Fruit fly (Drosophila melanogaster) Kc167 (cell line): ENCODE results near the gene CG32808.

Source experiments
- Myc ChIP-seq: fragments of >200 bp; optimal IDR thresholded peaks from 2 replicates; lab custom pipeline; 2017; ENCODE audit warnings: missing external identifiers
- Sin3A ChIP-seq: fragments of >200 bp; optimal IDR thresholded peaks from 2 replicates; lab custom pipeline; 2018; ENCODE audit warnings: missing external identifiers
- h ChIP-seq: fragments of >200 bp; optimal IDR thresholded peaks from 3 replicates; lab custom pipeline; 2018; ENCODE audit warnings: missing external identifiers
- insv ChIP-seq: fragments of >200 bp; optimal IDR thresholded peaks from 3 replicates; lab custom pipeline; 2018; ENCODE audit warnings: missing external identifiers
- psq ChIP-seq: fragments of >200 bp; optimal IDR thresholded peaks from 2 replicates; lab custom pipeline; 2017; ENCODE audit warnings: missing external identifiers
- ttk ChIP-seq: sonication (Bioruptor generic); optimal IDR thresholded peaks from 2 replicates; lab custom pipeline; 2017; ENCODE audit warnings: missing external identifiers

Gene CG32808

DNA sequence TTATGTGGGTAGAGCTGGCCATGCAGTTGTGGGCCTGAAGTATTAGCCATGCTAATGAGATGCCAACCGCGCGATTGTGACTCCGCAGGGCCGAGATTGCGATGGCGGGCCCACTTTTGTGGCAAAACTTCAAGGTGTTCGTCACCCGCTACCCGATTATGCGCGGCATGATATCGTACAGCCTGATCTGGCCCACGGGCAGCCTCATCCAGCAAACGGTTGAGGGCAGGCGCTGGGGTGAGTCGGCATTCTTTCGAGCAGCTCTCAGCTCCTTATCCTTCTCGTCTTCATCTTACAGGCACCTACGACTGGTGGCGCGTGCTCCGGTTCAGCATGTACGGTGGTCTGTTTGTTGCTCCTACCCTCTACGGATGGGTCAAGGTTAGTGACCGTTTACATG lies at the start of gene CG32808:
Gene CG32808 (minus strand): TSS at position 101 of the 400 bp plus-strand sequence.
- TF ChIP-seq ttk (lab: Kevin White, UChicago) (no peak), Myc (lab: Kevin White, UChicago) (no peak), Sin3A (lab: Kevin White, UChicago) (no peak)

DNA sequence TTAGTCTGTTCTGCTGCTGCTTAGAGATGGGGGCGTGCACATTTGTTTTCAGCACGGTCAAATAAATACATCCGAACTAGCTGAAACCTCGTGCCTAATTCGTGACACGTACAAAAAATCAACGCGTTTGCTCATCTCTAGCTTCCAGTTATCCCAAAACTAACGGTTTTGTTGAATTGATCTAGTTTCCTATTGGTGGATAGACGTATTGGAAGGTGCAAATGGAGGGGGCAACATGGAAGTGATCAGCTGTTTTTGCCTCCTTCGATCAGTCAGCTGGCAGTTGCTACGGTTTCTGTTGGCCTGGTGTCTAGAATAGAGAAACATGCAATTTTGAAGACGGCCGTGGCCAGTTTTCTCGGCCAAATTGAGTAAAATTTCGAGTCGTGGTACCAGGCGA lies 48.0 kb upstream of the CG32808 start:
- TF ChIP-seq psq (lab: Kevin White, UChicago) (no peak), ttk (lab: Kevin White, UChicago) (no peak), h (lab: Kevin White, UChicago) (no peak), Myc (lab: Kevin White, UChicago) (no peak)

- TF ChIP-seq Myc (lab: Kevin White, UChicago), result no peak
- no peak for TF ChIP-seq insv (lab: Kevin White, UChicago)
- TF ChIP-seq Sin3A (lab: Kevin White, UChicago), result no peak
- no peak for TF ChIP-seq ttk (lab: Kevin White, UChicago)
- no peak for TF ChIP-seq psq (lab: Kevin White, UChicago)
- no peak for TF ChIP-seq h (lab: Kevin White, UChicago)
These were observed 44.2 kb upstream of the CG32808 start for dm6 chrX:1513865-1514264.

dm6 chrX:1512753-1513226 lies 43.2 kb upstream of the CG32808 start, which contains the start of gene CG14795:
CG14795 (minus strand) TSS chrX:1512803.
- TF ChIP-seq Myc (lab: Kevin White, UChicago), result no peak
- TF ChIP-seq insv (lab: Kevin White, UChicago), result no peak
- no peak for TF ChIP-seq ttk (lab: Kevin White, UChicago)
- TF ChIP-seq h (lab: Kevin White, UChicago), result no peak
- no peak for TF ChIP-seq Sin3A (lab: Kevin White, UChicago)
- no peak for TF ChIP-seq psq (lab: Kevin White, UChicago)

- TF ChIP-seq insv (lab: Kevin White, UChicago) (no peak), h (lab: Kevin White, UChicago) (no peak), psq (lab: Kevin White, UChicago) (no peak), ttk (lab: Kevin White, UChicago) (no peak), Myc (lab: Kevin White, UChicago) (no peak), Sin3A (lab: Kevin White, UChicago) (no peak)
These were observed 38.7 kb upstream of the CG32808 start for dm6 chrX:1508241-1508823.

dm6 chrX:1507751-1508150 lies 38.1 kb upstream of the CG32808 start, which contains the start of gene Nmdar2:
Nmdar2 (minus strand) TSS chrX:1507809.
- TF ChIP-seq Myc (lab: Kevin White, UChicago) (no peak), ttk (lab: Kevin White, UChicago) (no peak), h (lab: Kevin White, UChicago) (no peak), Sin3A (lab: Kevin White, UChicago) (no peak), insv (lab: Kevin White, UChicago) (no peak), psq (lab: Kevin White, UChicago) (no peak)

- no peak for TF ChIP-seq Myc (lab: Kevin White, UChicago)
- TF ChIP-seq psq (lab: Kevin White, UChicago), result no peak
- TF ChIP-seq Sin3A (lab: Kevin White, UChicago), result no peak
- no peak for TF ChIP-seq insv (lab: Kevin White, UChicago)
- TF ChIP-seq h (lab: Kevin White, UChicago), result no peak
- TF ChIP-seq ttk (lab: Kevin White, UChicago), result no peak
These were observed 13.4 kb upstream of the CG32808 start, which contains the start of the genes sta and inc for dm6 chrX:1482840-1483518. sta (minus strand) TSS chrX:1483413. inc (plus strand) TSS chrX:1483479.

dm6 chrX:1480426-1480825 lies 10.8 kb upstream of the CG32808 start:
- no peak for TF ChIP-seq insv (lab: Kevin White, UChicago)
- TF ChIP-seq ttk (lab: Kevin White, UChicago), result no peak
- TF ChIP-seq Myc (lab: Kevin White, UChicago), result no peak
- TF ChIP-seq psq (lab: Kevin White, UChicago), result no peak
- no peak for TF ChIP-seq h (lab: Kevin White, UChicago)
- TF ChIP-seq Sin3A (lab: Kevin White, UChicago), result no peak

- TF ChIP-seq h (lab: Kevin White, UChicago) (no peak), ttk (lab: Kevin White, UChicago) (no peak), insv (lab: Kevin White, UChicago) (no peak), Sin3A (lab: Kevin White, UChicago) (no peak), psq (lab: Kevin White, UChicago) (no peak), Myc (lab: Kevin White, UChicago) (no peak)
These were observed 8.9 kb upstream of the CG32808 start, which contains the start of gene rush for dm6 chrX:1478276-1479122. rush (plus strand) TSS chrX:1478552.

- TF ChIP-seq h (lab: Kevin White, UChicago), result no peak
- TF ChIP-seq Myc (lab: Kevin White, UChicago), result no peak
- TF ChIP-seq insv (lab: Kevin White, UChicago), result no peak
- no peak for TF ChIP-seq Sin3A (lab: Kevin White, UChicago)
- no peak for TF ChIP-seq ttk (lab: Kevin White, UChicago)
- no peak for TF ChIP-seq psq (lab: Kevin White, UChicago)
These were observed 7.2 kb upstream of the CG32808 start, which contains the start of the genes Rab27 and mei-38 for dm6 chrX:1476848-1477247. Rab27 (minus strand) TSS chrX:1476974. mei-38 (plus strand) TSS chrX:1477063.
